Fruit fly (Drosophila melanogaster) whole organism, adult: ENCODE results near the gene ebd2.

Experiments used
- CG11617 ChIP-seq: fragments of 200-800 bp; sonication (Bioruptor generic); optimal IDR thresholded peaks from 2 replicates; lab custom pipeline; 2017; ENCODE audit warnings: mild to moderate bottlenecking, missing biosample characterization, missing genetic modification reagents, missing genetic modification characterization
- CG12768 ChIP-seq: fragments of 200-800 bp; sonication (Bioruptor generic); optimal IDR thresholded peaks from 2 replicates; lab custom pipeline; 2017; ENCODE audit warnings: missing biosample characterization, missing genetic modification characterization, mild to moderate bottlenecking, moderate library complexity, missing genetic modification reagents
- CG14711 ChIP-seq: fragments of 200-800 bp; sonication (Bioruptor generic); optimal IDR thresholded peaks from 2 replicates; lab custom pipeline; 2018; ENCODE audit warnings: missing biosample characterization, mild to moderate bottlenecking, missing genetic modification characterization, moderate library complexity
- CG1620 ChIP-seq: fragments of 200-800 bp; sonication (Bioruptor generic); optimal IDR thresholded peaks from 2 replicates; lab custom pipeline; 2016; ENCODE audit warnings: missing biosample characterization, missing genetic modification characterization
- CG33017 ChIP-seq: fragments of 200-800 bp; sonication (Bioruptor generic); optimal IDR thresholded peaks from 2 replicates; lab custom pipeline; 2018; ENCODE audit warnings: missing biosample characterization, mild to moderate bottlenecking, missing genetic modification characterization, moderate library complexity
- CG5204 ChIP-seq: fragments of 200-800 bp; sonication (Bioruptor generic); optimal IDR thresholded peaks from 2 replicates; lab custom pipeline; 2016; ENCODE audit warnings: missing biosample characterization, missing genetic modification characterization
- CG7045 ChIP-seq: fragments of 200-800 bp; sonication (Bioruptor generic); optimal IDR thresholded peaks from 2 replicates; lab custom pipeline; 2017; ENCODE audit warnings: missing biosample characterization, mild to moderate bottlenecking, missing genetic modification characterization
- CG7101 ChIP-seq: fragments of 200-800 bp; sonication (Bioruptor generic); optimal IDR thresholded peaks from 2 replicates; lab custom pipeline; 2018; ENCODE audit warnings: missing biosample characterization, mild to moderate bottlenecking, missing genetic modification characterization, moderate library complexity
- Clk ChIP-seq: fragments of 200-800 bp; sonication (Bioruptor generic); optimal IDR thresholded peaks from 2 replicates; lab custom pipeline; 2017; ENCODE audit warnings: missing biosample characterization, missing genetic modification characterization
- Hr96 ChIP-seq: fragments of 200-800 bp; sonication (Bioruptor generic); optimal IDR thresholded peaks from 2 replicates; lab custom pipeline; 2016; ENCODE audit warnings: missing biosample characterization, missing genetic modification characterization
- Mnt ChIP-seq: fragments of 200-800 bp; sonication (Bioruptor generic); optimal IDR thresholded peaks from 2 replicates; lab custom pipeline; 2016; ENCODE audit warnings: missing biosample characterization, mild to moderate bottlenecking, missing genetic modification characterization
- bab1 ChIP-seq: fragments of 200-800 bp; sonication (Bioruptor generic); optimal IDR thresholded peaks from 3 replicates; lab custom pipeline; 2019; ENCODE audit warnings: missing biosample characterization, mild to moderate bottlenecking, missing genetic modification characterization, moderate library complexity
- cic ChIP-seq: fragments of 200-800 bp; sonication (Bioruptor generic); optimal IDR thresholded peaks from 2 replicates; lab custom pipeline; 2017; ENCODE audit warnings: missing biosample characterization, mild to moderate bottlenecking, missing genetic modification characterization, moderate library complexity
- cnc ChIP-seq, 2 experiments: fragments of >200 bp; optimal IDR thresholded peaks; 2 replicates each; lab custom pipeline; 2017
- kay ChIP-seq: fragments of 200-800 bp; sonication (Bioruptor generic); peaks from one replicate; lab custom pipeline; 2016; ENCODE audit warnings: missing biosample characterization, missing genetic modification characterization, borderline replicate concordance
- ovo ChIP-seq: fragments of 200-800 bp; sonication (Bioruptor generic); optimal IDR thresholded peaks from 2 replicates; lab custom pipeline; 2016; ENCODE audit warnings: missing biosample characterization, missing genetic modification characterization
- pad ChIP-seq: fragments of 200-800 bp; sonication (Bioruptor generic); optimal IDR thresholded peaks from 3 replicates; lab custom pipeline; 2017; ENCODE audit warnings: missing biosample characterization, missing genetic modification characterization, mild to moderate bottlenecking, moderate library complexity, missing genetic modification reagents
- tj ChIP-seq: fragments of 200-800 bp; sonication (Bioruptor generic); optimal IDR thresholded peaks from 3 replicates; lab custom pipeline; 2017; ENCODE audit warnings: missing biosample characterization, mild to moderate bottlenecking, missing genetic modification characterization, moderate library complexity
- toe ChIP-seq: fragments of 200-800 bp; sonication (Bioruptor generic); optimal IDR thresholded peaks from 2 replicates; lab custom pipeline; 2016; ENCODE audit warnings: missing biosample characterization, missing genetic modification characterization

ebd2 gene

dm6 chr3L:21363926-21364537 is 14.9 kb upstream of the ebd2 start:
- TF ChIP-seq cnc (optimal IDR thresholded peaks at IDR 0.05; lab: Kevin White, UChicago) (no peak), toe (GFP tag; lab: Kevin White, UChicago) (no peak), CG7101 (tag; lab: Kevin White, UChicago) (no peak), bab1 (GFP tag; lab: Kevin White, UChicago) (peak; percentile 44), CG33017 (tag; lab: Kevin White, UChicago) (no peak), tj (GFP tag; lab: Kevin White, UChicago) (peak; percentile 94), CG14711 (tag; lab: Kevin White, UChicago) (peak; percentile 24), pad (GFP tag; lab: Kevin White, UChicago) (peak; percentile 39), kay (GFP tag; lab: Kevin White, UChicago) (peak; percentile 75)

- TF ChIP-seq bab1 (GFP tag; lab: Kevin White, UChicago) (peak; percentile 4), kay (GFP tag; lab: Kevin White, UChicago) (no peak), CG11617 (GFP tag; lab: Kevin White, UChicago) (no peak), Clk (GFP tag; lab: Kevin White, UChicago) (no peak), CG5204 (GFP tag; lab: Kevin White, UChicago) (no peak), pad (GFP tag; lab: Kevin White, UChicago) (no peak)
Observed at dm6 chr3L:21359879-21360278, 10.8 kb upstream of the ebd2 start, which contains the start of gene CG32440. Gene CG32440, plus strand, starts transcription at chr3L:21360179.

dm6 chr3L:21357383-21357782 is 8.3 kb upstream of the ebd2 start, which contains the start of gene CG32437:
Gene CG32437, plus strand, starts transcription at chr3L:21357683.
- TF ChIP-seq CG14711 (tag; lab: Kevin White, UChicago) (no peak), CG1620 (GFP tag; lab: Kevin White, UChicago) (no peak), CG11617 (GFP tag; lab: Kevin White, UChicago) (no peak), bab1 (GFP tag; lab: Kevin White, UChicago) (no peak), toe (GFP tag; lab: Kevin White, UChicago) (no peak), CG33017 (tag; lab: Kevin White, UChicago) (no peak), cnc (optimal IDR thresholded peaks at IDR 0.05; lab: Kevin White, UChicago) (no peak), Mnt (no peak)

dm6 chr3L:21356395-21356794 is 7.3 kb upstream of the ebd2 start, which contains the start of gene CG12971:
Gene CG12971, minus strand, starts transcription at chr3L:21356495.
- no peak for TF ChIP-seq CG11617 (GFP tag; lab: Kevin White, UChicago)
- no peak for TF ChIP-seq CG12768 (GFP tag; lab: Kevin White, UChicago)
- TF ChIP-seq cnc (optimal IDR thresholded peaks at IDR 0.05; lab: Kevin White, UChicago), result no peak
- TF ChIP-seq Hr96 (GFP tag; lab: Kevin White, UChicago), result no peak
- TF ChIP-seq bab1 (GFP tag; lab: Kevin White, UChicago), result no peak
- TF ChIP-seq CG14711 (tag; lab: Kevin White, UChicago), result no peak
- TF ChIP-seq ovo, result no peak
- no peak for TF ChIP-seq CG5204 (GFP tag; lab: Kevin White, UChicago)
- TF ChIP-seq CG33017 (tag; lab: Kevin White, UChicago), result no peak
- no peak for TF ChIP-seq CG7045 (GFP tag; lab: Kevin White, UChicago)
- TF ChIP-seq CG7101 (tag; lab: Kevin White, UChicago), result no peak
- no peak for TF ChIP-seq CG1620 (GFP tag; lab: Kevin White, UChicago)
- no peak for TF ChIP-seq Mnt
- no peak for TF ChIP-seq cic (GFP tag; lab: Kevin White, UChicago)
- no peak for TF ChIP-seq toe (GFP tag; lab: Kevin White, UChicago)

dm6 chr3L:21347197-21347831 is 1.8 kb downstream of the ebd2 start:
- TF ChIP-seq CG5204 (GFP tag; lab: Kevin White, UChicago), result peak; percentile 33
- TF ChIP-seq CG33017 (tag; lab: Kevin White, UChicago), result no peak

DNA sequence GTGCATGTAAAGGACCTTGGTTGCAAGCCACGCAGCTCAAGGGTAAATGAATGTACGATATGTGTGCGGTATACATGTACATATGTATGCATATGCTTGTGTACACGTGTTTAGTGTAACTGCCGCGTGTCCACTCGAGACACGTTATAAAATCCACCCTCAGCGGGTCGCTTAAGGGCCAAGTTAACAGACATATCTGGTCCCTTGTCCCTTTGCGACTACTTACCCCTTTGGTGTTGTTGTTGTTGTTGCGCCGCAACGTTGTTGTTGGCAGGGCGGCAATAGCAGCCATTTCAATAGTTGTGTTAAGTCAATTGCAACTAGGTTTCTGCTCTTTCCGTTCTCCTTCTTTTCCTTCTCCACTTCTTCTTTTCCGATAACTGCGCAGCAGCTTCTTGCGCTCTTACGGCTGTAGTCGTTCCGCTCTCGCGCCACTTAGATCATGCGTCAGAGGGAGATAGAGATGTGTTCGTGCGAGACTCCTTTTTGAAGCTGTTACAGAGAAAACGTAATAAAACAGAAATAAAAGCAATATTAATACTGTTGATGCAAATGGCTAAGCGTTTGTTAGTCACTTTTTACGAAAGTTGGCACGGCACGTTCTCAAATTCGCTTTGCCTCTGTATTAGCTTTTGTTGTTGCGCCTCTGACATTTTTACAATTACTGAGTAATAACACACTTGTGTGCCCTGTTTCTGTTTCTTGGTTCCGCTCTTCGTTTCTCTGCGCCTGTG is 2.5 kb downstream of the ebd2 start:
- TF ChIP-seq cnc (optimal IDR thresholded peaks at IDR 0.05; lab: Kevin White, UChicago), result no peak
- no peak for TF ChIP-seq CG12768 (GFP tag; lab: Kevin White, UChicago)
- peak; percentile 27 for TF ChIP-seq ovo
- peak; percentile 17 for TF ChIP-seq bab1 (GFP tag; lab: Kevin White, UChicago)
- TF ChIP-seq CG11617 (GFP tag; lab: Kevin White, UChicago), result no peak
- no peak for TF ChIP-seq CG7045 (GFP tag; lab: Kevin White, UChicago)
- no peak for TF ChIP-seq CG33017 (tag; lab: Kevin White, UChicago)
- peak; percentile 92 for TF ChIP-seq kay (GFP tag; lab: Kevin White, UChicago)
- no peak for TF ChIP-seq Clk (GFP tag; lab: Kevin White, UChicago)
